Fruit fly (Drosophila melanogaster): ENCODE results near the gene CG9686.

dm6 chrX:9885363-9885762, 5.7 kb downstream of the CG9686 start:
- no peak for TF ChIP-seq br (GFP tag; optimal IDR thresholded peaks at IDR 0.05)
- TF ChIP-seq CrebA (GFP tag; optimal IDR thresholded peaks at IDR 0.05; ENCODE audit: borderline replicate concordance): no peak
